Fruit fly (Drosophila melanogaster): Measurements from ENCODE around the gene CG9776.
A peak's percentile ranks its signal among the peaks of the same experiment; 100 is the strongest.

The CG9776 gene

dm6 chr3R:4360668-4361110 is 26.8 kb upstream of the CG9776 start (continued):
- TF ChIP-seq dac (GFP tag; optimal IDR thresholded peaks at IDR 0.05) (no peak), Eip75B (GFP tag; optimal IDR thresholded peaks at IDR 0.05) (peak; percentile 45), CG10631 (GFP tag; optimal IDR thresholded peaks at IDR 0.05) (no peak), eg (GFP tag; IDR thresholded peaks at IDR 0.05) (no peak; the same call in 2 of the 3 replicates), CG3032 (tag; optimal IDR thresholded peaks at IDR 0.05) (no peak), Sox15 (GFP tag; optimal IDR thresholded peaks at IDR 0.05) (no peak), CG6854 (GFP tag; optimal IDR thresholded peaks at IDR 0.05) (peak; percentile 19), CG11762 (GFP tag; optimal IDR thresholded peaks at IDR 0.05; ENCODE audit: insufficient read depth) (no peak), net (GFP tag; optimal IDR thresholded peaks at IDR 0.05) (peak; percentile 11), CG7368 (GFP tag; optimal IDR thresholded peaks at IDR 0.05) (peak; percentile 3), CG8119 (GFP tag; IDR thresholded peaks at IDR 0.05) (peak; percentile 33; the same call in 1 of the 3 replicates), CG6276 (GFP tag; optimal IDR thresholded peaks at IDR 0.05) (peak; percentile 5), Ets96B (tag; optimal IDR thresholded peaks at IDR 0.05) (no peak), Blimp-1 (GFP tag; optimal IDR thresholded peaks at IDR 0.05) (no peak), fd85E (GFP tag; optimal IDR thresholded peaks at IDR 0.05) (no peak), pdm3 (GFP tag; optimal IDR thresholded peaks at IDR 0.05) (no peak), esn (GFP tag; optimal IDR thresholded peaks at IDR 0.05) (peak; percentile 21), Met (GFP tag; optimal IDR thresholded peaks at IDR 0.05) (no peak), achi (GFP tag; optimal IDR thresholded peaks at IDR 0.05) (no peak), salr (GFP tag; optimal IDR thresholded peaks at IDR 0.05) (no peak), CG8319 (GFP tag; optimal IDR thresholded peaks at IDR 0.05) (no peak), vri (GFP tag; optimal IDR thresholded peaks at IDR 0.05) (peak; percentile 8), CG31627 (GFP tag; optimal IDR thresholded peaks at IDR 0.05) (no peak), Sox14 (GFP tag; optimal IDR thresholded peaks at IDR 0.05) (peak; percentile 12), ss (GFP tag; optimal IDR thresholded peaks at IDR 0.05) (peak in 1 of 2 experiments; percentile 24), CG11294 (GFP tag; IDR thresholded peaks at IDR 0.05) (no peak), topi (GFP tag; optimal IDR thresholded peaks at IDR 0.05) (peak; percentile 12), cyc (GFP tag; optimal IDR thresholded peaks at IDR 0.05) (no peak), spab (GFP tag; optimal IDR thresholded peaks at IDR 0.05) (no peak), Ets21C (GFP tag; optimal IDR thresholded peaks at IDR 0.05) (no peak)

dm6 chr3R:4359625-4360024 is 25.8 kb upstream of the CG9776 start, which contains the start of gene CG1090:
Gene CG1090 (plus strand): TSS chr3R:4359883.
- no peak for TF ChIP-seq CG34406 (GFP tag; optimal IDR thresholded peaks at IDR 0.05)
- no peak for TF ChIP-seq acj6 (GFP tag; optimal IDR thresholded peaks at IDR 0.05)
- TF ChIP-seq CG16779 (tag; optimal IDR thresholded peaks at IDR 0.05) = peak; percentile 13
- peak; percentile 8 for TF ChIP-seq net (GFP tag; optimal IDR thresholded peaks at IDR 0.05)
- no peak for TF ChIP-seq CG9139 (GFP tag; optimal IDR thresholded peaks at IDR 0.05)
- TF ChIP-seq Hr38 (GFP tag; optimal IDR thresholded peaks at IDR 0.05) = no peak
- no peak for TF ChIP-seq salr (GFP tag; optimal IDR thresholded peaks at IDR 0.05)

- TF ChIP-seq eg (GFP tag; IDR thresholded peaks at IDR 0.05) (no peak), CG8119 (GFP tag; IDR thresholded peaks at IDR 0.05) (no peak), CG34406 (GFP tag; optimal IDR thresholded peaks at IDR 0.05) (no peak), Hr39 (GFP tag; optimal IDR thresholded peaks at IDR 0.05) (no peak), CG10631 (GFP tag; optimal IDR thresholded peaks at IDR 0.05) (no peak), CG6163 (GFP tag; IDR thresholded peaks at IDR 0.05) (no peak), Hr4 (GFP tag; optimal IDR thresholded peaks at IDR 0.05) (no peak), Sox14 (GFP tag; optimal IDR thresholded peaks at IDR 0.05) (no peak), acj6 (GFP tag; optimal IDR thresholded peaks at IDR 0.05) (no peak)
These were observed 19.7 kb upstream of the CG9776 start for dm6 chr3R:4353569-4353968.

Measured in whole organism, prepupa.